Fruit fly (Drosophila melanogaster): Measurements from ENCODE around the gene CG6693.
A peak's percentile ranks its signal among the peaks of the same experiment; 100 is the strongest.

The CG6693 gene

DNA sequence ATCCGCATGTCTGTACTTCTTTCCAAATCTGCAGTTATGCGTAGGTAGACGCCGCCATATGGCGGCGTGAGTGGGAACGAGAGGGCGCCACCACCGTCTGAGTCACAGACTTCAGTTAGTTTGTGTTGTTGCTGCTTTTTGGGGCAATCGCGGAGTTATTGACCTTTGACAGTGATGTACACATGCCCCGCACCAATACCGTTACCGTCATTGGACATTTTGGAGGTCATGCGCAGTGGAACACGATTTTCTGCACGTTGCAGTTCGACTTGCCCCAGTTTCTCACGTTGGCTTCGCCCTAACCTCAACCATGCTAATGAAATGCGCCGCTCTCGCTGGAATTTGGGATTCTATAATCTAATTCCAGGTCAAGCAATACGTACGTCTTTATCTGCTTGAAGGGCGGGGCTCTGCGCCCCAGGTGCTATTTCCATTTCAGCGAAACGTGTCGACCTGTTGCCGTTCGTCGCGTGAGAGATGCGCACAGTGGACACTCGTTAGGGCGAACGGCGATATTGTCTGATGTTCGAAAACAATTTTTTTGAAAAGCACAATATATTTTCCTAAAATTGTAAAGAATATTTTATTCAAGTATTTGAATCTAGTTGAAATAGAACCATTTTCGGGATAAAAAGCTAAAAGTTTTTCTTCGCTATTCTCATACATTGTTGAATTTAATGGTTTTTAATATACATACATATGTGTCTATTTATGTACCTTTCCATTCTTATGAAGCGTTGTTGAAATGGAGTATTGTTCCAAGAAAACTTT lies 10.0 kb downstream of the CG6693 start (continued):
- TF ChIP-seq CG32006 (GFP tag; optimal IDR thresholded peaks at IDR 0.05), result peak; percentile 65
- no peak for TF ChIP-seq Hr38 (GFP tag; optimal IDR thresholded peaks at IDR 0.05)
- TF ChIP-seq OdsH (GFP tag; optimal IDR thresholded peaks at IDR 0.05), result peak; percentile 68
- TF ChIP-seq Blimp-1 (GFP tag; optimal IDR thresholded peaks at IDR 0.05), result peak; percentile 28
- TF ChIP-seq Sox14 (GFP tag; optimal IDR thresholded peaks at IDR 0.05), result peak; percentile 72
- peak; percentile 69 for TF ChIP-seq CG15336 (GFP tag; IDR thresholded peaks at IDR 0.05)
- TF ChIP-seq CG10631 (GFP tag; optimal IDR thresholded peaks at IDR 0.05), result peak; percentile 54
- TF ChIP-seq cyc (GFP tag; optimal IDR thresholded peaks at IDR 0.05), result peak; percentile 75
- peak; percentile 14 for TF ChIP-seq CG6808 (GFP tag; optimal IDR thresholded peaks at IDR 0.05)
- peak in 1 of 2 experiments; percentile 26 for TF ChIP-seq salr (GFP tag; optimal IDR thresholded peaks at IDR 0.05)
- peak; percentile 12 for TF ChIP-seq dsx (GFP tag; optimal IDR thresholded peaks at IDR 0.05; ENCODE audit: poor library complexity, severe bottlenecking)
- peak; percentile 53; the same call in 2 of the 3 replicates for TF ChIP-seq CG8119 (GFP tag; IDR thresholded peaks at IDR 0.05)
- TF ChIP-seq Eip78C (GFP tag), result peak; percentile 88
- TF ChIP-seq Ets96B (tag; optimal IDR thresholded peaks at IDR 0.05), result peak; percentile 42
- peak; percentile 80 for TF ChIP-seq Hr4 (GFP tag; optimal IDR thresholded peaks at IDR 0.05)
- TF ChIP-seq achi (GFP tag; optimal IDR thresholded peaks at IDR 0.05), result peak; percentile 67
- no peak for TF ChIP-seq fd85E (GFP tag; optimal IDR thresholded peaks at IDR 0.05)
- TF ChIP-seq topi (GFP tag; optimal IDR thresholded peaks at IDR 0.05), result peak; percentile 79
- TF ChIP-seq CG11294 (GFP tag; IDR thresholded peaks at IDR 0.05), result no peak
- TF ChIP-seq eg (GFP tag; IDR thresholded peaks at IDR 0.05), result peak; percentile 80
- TF ChIP-seq acj6 (GFP tag; optimal IDR thresholded peaks at IDR 0.05), result peak; percentile 64

DNA sequence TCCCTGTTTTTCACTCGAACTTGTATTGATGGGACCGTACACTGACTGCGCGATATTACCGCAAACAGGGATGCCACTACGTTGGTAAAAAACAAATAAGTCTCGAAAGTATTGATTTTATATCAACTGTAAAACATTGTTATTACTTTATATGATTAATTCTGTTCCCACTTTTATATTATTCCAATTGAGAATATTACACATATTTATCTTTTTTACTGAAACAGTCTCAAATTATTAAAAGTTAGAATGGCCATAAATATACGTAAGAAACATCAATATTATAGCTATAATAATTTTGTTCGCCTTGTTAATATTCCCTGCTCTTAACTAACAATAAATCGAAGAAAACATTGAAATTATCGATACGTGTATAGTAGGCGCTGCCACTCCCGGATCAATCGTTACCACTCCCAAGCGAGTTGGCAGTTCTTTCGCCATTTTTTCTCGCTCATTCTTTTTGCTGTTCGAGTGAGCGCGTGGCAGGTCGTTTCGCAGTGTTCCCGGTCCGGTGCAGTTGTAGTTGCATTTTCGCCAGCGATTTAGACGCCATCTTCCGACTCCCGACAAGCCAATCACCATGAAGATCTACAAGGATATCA lies 11.5 kb downstream of the CG6693 start, which contains the start of the genes SdhC and Tctp:
Gene SdhC (minus strand): TSS at position 49 of the 602 bp plus-strand sequence.
Gene Tctp (plus strand): TSS at position 447 of the 602 bp plus-strand sequence.
- TF ChIP-seq Ets21C (GFP tag; optimal IDR thresholded peaks at IDR 0.05) (peak; percentile 28), CG3032 (tag; optimal IDR thresholded peaks at IDR 0.05) (peak; percentile 23), Sox15 (GFP tag; optimal IDR thresholded peaks at IDR 0.05) (no peak), CG7368 (GFP tag; optimal IDR thresholded peaks at IDR 0.05) (no peak), CG32006 (GFP tag; optimal IDR thresholded peaks at IDR 0.05) (no peak), ss (GFP tag; optimal IDR thresholded peaks at IDR 0.05) (peak; percentile 14 to 39), CG8319 (GFP tag; optimal IDR thresholded peaks at IDR 0.05) (no peak), Smox (GFP tag; optimal IDR thresholded peaks at IDR 0.05) (peak; percentile 47), CG6792 (GFP tag; optimal IDR thresholded peaks at IDR 0.05) (peak; percentile 30), eg (GFP tag; IDR thresholded peaks at IDR 0.05) (peak; percentile 28; the same call in 1 of the 3 replicates), CG4318 (GFP tag; optimal IDR thresholded peaks at IDR 0.05) (no peak), Gug (GFP tag; IDR thresholded peaks at IDR 0.05) (no peak), CG31627 (GFP tag; optimal IDR thresholded peaks at IDR 0.05) (peak; percentile 36), CG1621 (tag; optimal IDR thresholded peaks at IDR 0.05) (peak; percentile 19), CG10631 (GFP tag; optimal IDR thresholded peaks at IDR 0.05) (peak; percentile 62), cyc (GFP tag; optimal IDR thresholded peaks at IDR 0.05) (peak; percentile 10), vri (GFP tag; optimal IDR thresholded peaks at IDR 0.05) (peak; percentile 45), net (GFP tag; optimal IDR thresholded peaks at IDR 0.05) (peak; percentile 5), Eip93F (GFP tag; optimal IDR thresholded peaks at IDR 0.05) (no peak), Blimp-1 (GFP tag; optimal IDR thresholded peaks at IDR 0.05) (no peak), CG34406 (GFP tag; optimal IDR thresholded peaks at IDR 0.05) (peak; percentile 33), spab (GFP tag; optimal IDR thresholded peaks at IDR 0.05) (no peak), Ets96B (tag; optimal IDR thresholded peaks at IDR 0.05) (no peak), CG6163 (GFP tag; IDR thresholded peaks at IDR 0.05) (peak; percentile 42; the same call in 2 of the 3 replicates), CG11902 (GFP tag; optimal IDR thresholded peaks at IDR 0.05) (no peak), achi (GFP tag; optimal IDR thresholded peaks at IDR 0.05) (peak; percentile 53), pdm3 (GFP tag; optimal IDR thresholded peaks at IDR 0.05) (peak; percentile 52), topi (GFP tag; optimal IDR thresholded peaks at IDR 0.05) (peak; percentile 49), CG11294 (GFP tag; IDR thresholded peaks at IDR 0.05) (no peak), acj6 (GFP tag; optimal IDR thresholded peaks at IDR 0.05) (peak; percentile 24), CG16779 (tag; optimal IDR thresholded peaks at IDR 0.05) (no peak), Sox14 (GFP tag; optimal IDR thresholded peaks at IDR 0.05) (peak; percentile 52), svp (GFP tag) (peak; percentile 74), CG6854 (GFP tag; optimal IDR thresholded peaks at IDR 0.05) (peak; percentile 66), Hr39 (GFP tag; optimal IDR thresholded peaks at IDR 0.05) (peak; percentile 12), Eip78C (GFP tag) (peak; percentile 85), CG11762 (GFP tag; optimal IDR thresholded peaks at IDR 0.05; ENCODE audit: insufficient read depth) (no peak)
